Worm (Caenorhabditis elegans): ENCODE measurements around the gene srh-11.

The srh-11 gene

DNA sequence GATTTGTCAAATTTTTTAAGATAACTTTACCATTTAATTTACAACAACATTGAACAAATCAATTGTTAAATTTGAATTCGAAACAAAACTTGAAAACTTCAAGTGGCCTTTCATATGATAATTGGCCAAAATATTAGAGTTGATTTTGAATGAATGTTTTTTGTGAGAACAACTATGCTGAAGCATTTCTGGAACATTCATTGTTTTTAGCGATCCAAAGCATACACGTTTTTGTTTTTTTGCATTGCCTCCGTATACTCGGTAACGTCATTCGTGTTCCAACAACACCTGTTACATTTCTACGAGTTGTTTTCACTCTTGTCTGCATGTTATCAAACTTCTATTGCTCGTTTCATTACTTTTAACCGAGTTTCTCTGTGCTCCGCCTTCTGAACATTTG is 41.9 kb downstream of the srh-11 start:
- TF ChIP-seq dao-5 (tag; optimal IDR thresholded peaks at IDR 0.05), result no peak
- no peak for TF ChIP-seq him-1 (tag; optimal IDR thresholded peaks at IDR 0.05)
- TF ChIP-seq W03F9.2 (tag; optimal IDR thresholded peaks at IDR 0.05), result no peak

DNA sequence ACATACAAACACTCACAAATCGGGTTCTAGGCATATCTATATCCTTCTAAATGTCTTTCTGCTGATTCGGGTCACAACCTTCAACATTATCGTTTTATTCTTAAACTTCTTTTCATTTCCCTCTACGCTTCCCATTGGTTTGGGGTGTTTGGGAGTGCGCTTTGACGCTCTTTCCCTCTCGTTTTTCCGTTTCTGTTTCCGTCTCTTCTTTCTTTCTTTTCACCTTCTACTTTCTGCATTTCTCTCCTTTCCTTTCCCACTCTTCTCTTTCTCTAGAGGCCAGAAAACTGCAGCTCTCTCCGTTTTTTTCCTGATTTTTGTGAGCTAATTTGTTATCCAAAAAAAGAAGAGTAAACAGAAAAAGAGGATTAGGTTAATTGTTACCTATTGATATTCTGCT is 42.5 kb downstream of the srh-11 start:
- TF ChIP-seq W03F9.2 (tag; optimal IDR thresholded peaks at IDR 0.05) (no peak), dao-5 (tag; optimal IDR thresholded peaks at IDR 0.05) (no peak)

DNA sequence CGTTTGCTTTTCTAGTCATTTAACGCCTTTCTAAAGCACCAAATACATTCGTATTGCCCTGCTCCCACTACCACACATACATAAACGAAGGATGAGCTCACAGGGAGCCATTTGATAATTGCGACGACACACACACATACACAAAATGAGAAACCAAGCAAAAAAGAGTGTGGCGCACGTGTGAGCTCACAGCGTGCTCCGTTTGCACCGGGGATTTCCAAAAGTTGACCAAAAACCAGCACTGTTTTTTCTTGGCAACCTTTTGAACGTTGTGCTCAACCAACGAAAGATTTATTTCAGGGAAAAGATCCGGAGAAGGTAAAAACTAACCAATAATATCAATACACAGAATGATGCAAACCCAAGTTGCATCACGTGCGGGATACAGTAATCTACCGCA is 44.0 kb downstream of the srh-11 start, which contains the start of gene ksr-1:
Gene ksr-1, plus strand, starts transcription at position 301 of the 400 bp plus-strand sequence.
- no peak for TF ChIP-seq him-1 (tag; optimal IDR thresholded peaks at IDR 0.05)
- no peak for TF ChIP-seq W03F9.2 (tag; optimal IDR thresholded peaks at IDR 0.05)
- TF ChIP-seq dao-5 (tag; optimal IDR thresholded peaks at IDR 0.05), result no peak

DNA sequence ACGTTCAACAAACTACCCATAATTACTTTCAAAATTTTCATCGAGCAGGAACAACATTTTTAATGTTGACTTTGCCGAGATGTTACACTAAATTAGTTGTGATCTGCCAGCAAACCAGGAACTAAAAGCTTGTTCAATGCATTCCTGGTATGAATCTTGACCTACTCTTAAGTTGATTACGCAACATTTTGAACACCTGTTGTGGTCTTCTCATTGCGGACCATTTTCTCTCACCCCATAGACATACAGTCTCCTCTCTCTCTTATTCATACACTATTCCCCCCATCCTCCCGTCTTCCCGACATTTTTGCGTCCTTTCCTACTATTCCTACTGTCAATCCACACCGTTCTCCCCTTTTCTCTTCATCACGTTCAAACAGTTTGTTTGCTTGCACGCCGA is 45.4 kb downstream of the srh-11 start:
- TF ChIP-seq dao-5 (tag; optimal IDR thresholded peaks at IDR 0.05) (no peak), him-1 (tag; optimal IDR thresholded peaks at IDR 0.05) (no peak), W03F9.2 (tag; optimal IDR thresholded peaks at IDR 0.05) (no peak)

DNA sequence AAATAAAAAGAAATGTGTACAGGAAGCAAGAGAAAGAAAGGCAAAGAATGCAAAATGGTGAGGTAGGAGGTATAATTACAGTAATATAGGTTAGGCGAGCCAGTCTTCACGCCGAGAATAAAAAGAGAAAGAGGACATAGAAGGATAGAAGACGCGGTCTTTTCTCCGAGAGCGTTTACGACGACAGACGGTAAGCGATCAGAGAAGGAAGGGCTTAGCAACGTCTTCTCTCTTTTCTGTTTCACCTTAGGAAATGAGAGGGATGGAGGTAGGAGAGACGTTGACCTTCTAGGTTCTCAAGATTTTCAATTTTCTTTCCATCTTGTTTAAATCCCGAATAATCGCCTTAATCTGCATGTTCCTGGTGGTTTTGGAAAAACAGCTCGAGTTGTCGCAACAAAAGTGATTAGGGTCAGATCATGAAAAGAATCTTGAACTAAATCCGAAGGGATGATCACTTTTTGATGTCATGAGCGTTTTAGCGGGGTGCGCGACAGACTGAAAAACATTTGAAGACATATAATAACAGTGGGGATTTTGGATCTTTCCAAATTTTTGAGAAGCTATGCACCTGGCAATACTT is 47.8 kb downstream of the srh-11 start, which contains the start of gene cutl-29:
Gene cutl-29, minus strand, starts transcription at position 51 of the 583 bp plus-strand sequence.
- TF ChIP-seq him-1 (tag; optimal IDR thresholded peaks at IDR 0.05) (no peak), W03F9.2 (tag; optimal IDR thresholded peaks at IDR 0.05) (no peak), dao-5 (tag; optimal IDR thresholded peaks at IDR 0.05) (no peak)

DNA sequence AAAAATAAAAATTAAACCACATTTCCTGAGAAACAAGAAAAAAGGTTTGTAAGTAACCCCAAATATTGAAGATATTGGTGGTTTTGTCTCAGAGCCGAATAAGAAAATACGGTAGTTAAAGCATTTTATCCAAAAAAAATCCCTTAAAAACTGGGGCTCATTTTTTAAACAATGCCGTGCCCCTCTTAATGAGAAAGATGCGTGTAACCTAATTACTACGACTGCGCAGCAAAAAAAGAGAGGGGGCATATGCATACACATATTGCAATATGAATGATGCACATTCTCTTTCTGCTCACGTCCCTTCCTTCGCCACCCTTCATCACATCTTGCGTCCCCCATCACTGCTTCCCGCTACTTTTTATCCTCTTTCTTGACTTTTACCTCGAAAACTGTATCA is 50.8 kb downstream of the srh-11 start:
- TF ChIP-seq him-1 (tag; optimal IDR thresholded peaks at IDR 0.05) (no peak), dao-5 (tag; optimal IDR thresholded peaks at IDR 0.05) (no peak), W03F9.2 (tag; optimal IDR thresholded peaks at IDR 0.05) (no peak)

All from whole organism, L4/young adult.